Worm (Caenorhabditis elegans) whole organism, mixed stage, embryonic: Measurements from ENCODE around the gene btf-1.

Source experiments
- ceh-39 ChIP-seq: fragments of 150-350 bp; optimal IDR thresholded peaks from 2 replicates; lab custom pipeline; 2014; ENCODE audit warnings: missing biosample characterization, missing genetic modification characterization
- mab-5 ChIP-seq: fragments of 150-350 bp; optimal IDR thresholded peaks from 2 replicates; lab custom pipeline; 2014; ENCODE audit warnings: missing biosample characterization, missing genetic modification characterization

ce11 chrII:13255291-13255690 lies 55.3 kb downstream of the btf-1 start:
- TF ChIP-seq mab-5 (no peak), ceh-39 (no peak)
